Worm (Caenorhabditis elegans): ENCODE results near the gene K05F1.8.
"Not testable (repeated sequence)": the region's sequence is repeated elsewhere in the genome, so short reads cannot be mapped to it uniquely, and the experiment has no call there.

ce11 chrII:5815382-5815781 is 15.9 kb upstream of the K05F1.8 start, which contains the start of gene wago-5:
- TF ChIP-seq nhr-77 (tag; optimal IDR thresholded peaks at IDR 0.05); jun-1 (tag; optimal IDR thresholded peaks at IDR 0.05); nhr-12 (tag; optimal IDR thresholded peaks at IDR 0.05); pha-4 (tag; optimal IDR thresholded peaks at IDR 0.05); unc-39 (tag; optimal IDR thresholded peaks at IDR 0.05); ceh-82 (tag; optimal IDR thresholded peaks at IDR 0.05); pqm-1 (tag; optimal IDR thresholded peaks at IDR 0.05); ZK546.5 (tag; optimal IDR thresholded peaks at IDR 0.05); lin-39 (tag; optimal IDR thresholded peaks at IDR 0.05); unc-62 (GFP tag; optimal IDR thresholded peaks at IDR 0.05); nhr-11 (tag; optimal IDR thresholded peaks at IDR 0.05); nhr-23 (tag; optimal IDR thresholded peaks at IDR 0.05): not testable (repeated sequence)

Measured in whole organism, L3 larva.